Worm (Caenorhabditis elegans) whole organism, late embryonic: ENCODE results near the gene F35F10.14.

Experiments
- Y22D7AL.16 ChIP-seq: sonication (generic microtip); optimal IDR thresholded peaks from 2 replicates; lab custom pipeline; 2016; ENCODE audit warnings: missing genetic modification characterization, missing compliant biosample characterization
- ceh-31 ChIP-seq: sonication (generic microtip); optimal IDR thresholded peaks from 2 replicates; lab custom pipeline; 2016; ENCODE audit warnings: missing genetic modification characterization, missing compliant biosample characterization
- ceh-6 ChIP-seq: fragments of 200-800 bp; sonication (Bioruptor generic); optimal IDR thresholded peaks from 2 replicates; lab custom pipeline; 2018; ENCODE audit warnings: mild to moderate bottlenecking, missing genetic modification characterization, missing compliant biosample characterization
- elt-2 ChIP-seq: sonication (generic microtip); optimal IDR thresholded peaks from 2 replicates; lab custom pipeline; 2016; ENCODE audit warnings: missing genetic modification reagents, missing genetic modification characterization, missing compliant biosample characterization

DNA sequence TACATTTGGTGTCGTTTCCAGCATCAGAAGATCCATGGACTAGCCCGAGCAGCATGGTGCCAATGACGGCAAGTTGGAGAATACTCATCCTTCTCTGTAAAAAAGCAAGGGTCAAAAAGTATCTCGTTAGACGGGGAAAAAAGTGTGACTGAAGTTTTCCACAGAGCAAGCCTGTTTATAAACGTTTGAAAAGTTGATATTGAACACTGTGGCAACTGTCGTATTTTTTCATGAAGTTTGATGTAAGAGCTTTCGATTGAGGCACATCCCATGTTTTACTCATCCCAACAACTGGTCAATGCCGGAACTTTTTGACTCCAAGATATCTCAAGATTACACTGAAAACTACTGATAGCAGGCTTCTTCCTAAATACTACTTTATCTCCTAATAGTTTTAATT, 930 bp downstream of the F35F10.14 start, which contains the start of gene F35F10.13:
- TF ChIP-seq Y22D7AL.16 (no peak), elt-2 (no peak), ceh-6 (GFP tag; lab: Kevin White, UChicago) (no peak), ceh-31 (tag; lab: Kevin White, UChicago) (no peak)
